Worm (Caenorhabditis elegans): ENCODE data around the gene grp-1.

Gene grp-1

DNA sequence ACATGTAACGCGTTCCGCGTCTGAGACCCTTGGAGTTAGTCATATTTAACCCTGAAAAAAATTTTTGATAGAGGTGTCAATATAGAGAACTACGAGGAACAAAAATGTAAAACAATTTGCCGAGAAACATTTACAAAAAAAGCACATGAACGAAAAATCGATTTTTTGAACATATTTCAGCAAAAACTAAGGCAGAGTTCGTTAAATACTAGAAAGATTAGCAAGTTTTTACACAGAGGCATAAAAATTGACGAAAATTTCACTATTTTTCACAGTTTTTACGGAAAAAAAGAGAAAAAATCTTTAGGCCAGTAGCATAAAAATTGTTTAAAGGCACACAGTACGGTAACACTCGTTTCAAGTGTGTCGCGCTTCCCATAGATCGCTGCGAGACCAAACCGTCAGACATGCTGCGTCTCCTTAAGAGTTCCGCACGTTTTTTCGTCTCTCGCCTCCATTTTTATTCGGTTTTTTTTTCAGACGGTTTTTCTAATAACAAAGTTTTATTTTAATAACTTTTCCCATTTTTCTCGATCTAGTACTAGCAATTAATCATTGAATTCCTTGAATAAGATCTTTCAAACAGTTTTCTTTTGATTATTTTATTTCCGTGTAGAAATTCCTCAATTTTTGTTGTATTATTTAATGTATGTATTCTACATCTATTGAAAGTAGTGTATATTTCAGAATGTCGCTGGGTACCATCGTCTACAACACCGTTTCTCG lies 44.8 kb downstream of the grp-1 start, which contains the start of the genes rpl-21 and C14B9.10 (continued):
- TF ChIP-seq lin-29 (GFP tag; IDR thresholded peaks at IDR 0.05) (no peak), daf-16 (GFP tag; optimal IDR thresholded peaks at IDR 0.05) (no peak), daf-16 (tag; optimal IDR thresholded peaks at IDR 0.05) (peak; percentile 44), nhr-111 (GFP tag; optimal IDR thresholded peaks at IDR 0.05) (no peak), duxl-1 (tag; optimal IDR thresholded peaks at IDR 0.05; ENCODE audit: poor library complexity) (peak; percentile 1), vab-7 (GFP tag; IDR thresholded peaks at IDR 0.05) (no peak), ceh-44 (GFP tag; IDR thresholded peaks at IDR 0.05) (no peak), lin-15B (tag; optimal IDR thresholded peaks at IDR 0.05) (no peak), daf-19 (GFP tag; conservative IDR thresholded peaks at IDR 0.05) (no peak), fkh-10 (GFP tag; optimal IDR thresholded peaks at IDR 0.05) (no peak), Y48G9A.11 (GFP tag; IDR thresholded peaks at IDR 0.05) (peak; percentile 61; the same call in 1 of the 2 replicates), pqm-1 (tag; optimal IDR thresholded peaks at IDR 0.05) (no peak), ceh-32 (tag; optimal IDR thresholded peaks at IDR 0.05; ENCODE audit: poor library complexity) (no peak), snpc-4 (tag; optimal IDR thresholded peaks at IDR 0.05) (no peak)

DNA sequence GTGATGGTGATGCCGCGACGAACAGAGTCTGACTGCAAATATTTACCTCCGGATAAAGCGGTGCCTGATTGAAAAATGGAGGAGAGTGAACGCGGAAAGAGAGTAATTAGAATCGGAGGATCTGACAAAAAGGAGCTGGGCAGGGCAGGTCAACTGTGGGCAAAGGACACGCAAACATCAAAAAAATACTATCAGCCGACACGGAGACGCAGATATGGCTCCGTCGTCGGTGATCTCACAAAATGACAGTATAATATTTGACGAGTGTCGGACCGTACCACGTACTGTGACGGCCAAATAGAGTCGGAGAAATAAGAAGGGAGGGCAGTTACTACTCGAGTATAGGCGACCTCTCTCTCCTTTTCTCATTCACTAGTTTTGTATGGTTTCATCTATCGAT lies 47.0 kb downstream of the grp-1 start:
- TF ChIP-seq unc-62 (GFP tag; optimal IDR thresholded peaks at IDR 0.05 in 1 of 2), result peak in 1 of 2 experiments; percentile 41
- TF ChIP-seq unc-62 (tag; optimal IDR thresholded peaks at IDR 0.05), result no peak
- TF ChIP-seq Y5F2A.4 (GFP tag; optimal IDR thresholded peaks at IDR 0.05), result no peak
- 0 out of 2 replicates have a peak, but pooled peaks have one; percentile 16 for TF ChIP-seq egl-43 (GFP tag; IDR thresholded peaks at IDR 0.05)
- TF ChIP-seq mes-2 (tag; optimal IDR thresholded peaks at IDR 0.05; ENCODE audit: poor library complexity, severe bottlenecking), result peak; percentile 6

DNA sequence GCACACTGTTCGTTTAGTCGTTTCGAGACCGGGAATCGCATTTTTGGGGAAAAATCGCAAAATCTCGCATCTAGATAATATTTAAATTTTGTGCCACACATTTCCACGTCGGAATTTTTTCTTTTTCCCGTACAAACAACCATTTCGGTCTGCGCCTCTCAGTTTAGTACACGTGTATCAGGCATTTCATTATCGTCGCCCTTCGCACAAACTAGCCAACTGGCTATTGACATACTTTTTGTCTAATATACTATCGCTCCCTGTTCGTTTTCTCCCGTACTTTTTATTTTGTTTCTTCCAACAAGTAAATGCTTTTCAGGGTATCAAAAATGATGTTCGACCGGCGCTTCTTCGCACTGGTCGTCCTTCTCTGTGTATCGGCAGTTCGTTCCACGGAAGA lies 47.8 kb downstream of the grp-1 start, which contains the start of gene C14B9.2:
Gene C14B9.2 (plus strand): TSS at position 320 of the 400 bp plus-strand sequence.
- TF ChIP-seq daf-16 (GFP tag; optimal IDR thresholded peaks at IDR 0.05) (no peak), daf-16 (tag; optimal IDR thresholded peaks at IDR 0.05) (peak; percentile 78), Y48G9A.11 (GFP tag; IDR thresholded peaks at IDR 0.05) (no peak), mxl-3 (GFP tag; optimal IDR thresholded peaks at IDR 0.05) (peak; percentile 75), zfp-3 (GFP tag; conservative IDR thresholded peaks at IDR 0.05) (no peak), lsy-2 (tag; optimal IDR thresholded peaks at IDR 0.05) (peak in 1 of 2 experiments; percentile 16), nhr-28 (tag; optimal IDR thresholded peaks at IDR 0.05) (peak; percentile 54), snpc-4 (tag; optimal IDR thresholded peaks at IDR 0.05) (no peak)

DNA sequence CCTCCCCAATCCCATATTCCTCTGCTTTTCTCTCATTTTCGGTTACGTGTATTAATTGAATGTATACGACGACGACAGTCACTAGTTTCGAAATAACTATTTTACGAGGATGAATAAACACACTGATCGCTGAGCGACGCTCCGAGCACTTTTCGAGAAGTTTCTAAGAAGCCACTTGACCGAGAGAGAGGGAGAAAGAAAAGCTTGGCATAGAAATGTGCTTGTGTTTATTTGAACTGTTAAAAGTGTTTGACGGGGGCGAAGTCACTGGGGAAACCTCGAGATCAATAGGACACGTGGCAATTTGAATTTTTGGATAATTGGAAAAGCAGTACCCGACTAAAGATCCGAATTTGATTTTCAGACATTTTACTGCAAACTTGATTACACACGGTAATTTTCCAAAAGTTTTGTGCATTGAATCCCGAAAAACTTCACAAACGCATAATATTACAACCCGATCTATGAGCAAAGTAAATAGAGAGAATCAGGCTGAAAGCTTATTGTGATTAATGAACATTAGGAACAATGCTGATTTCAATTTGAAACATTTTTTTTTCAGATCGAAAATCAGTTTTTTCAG lies 51.1 kb downstream of the grp-1 start:
- TF ChIP-seq nhr-48 (tag; optimal IDR thresholded peaks at IDR 0.05) (no peak), mes-2 (tag; optimal IDR thresholded peaks at IDR 0.05; ENCODE audit: poor library complexity, severe bottlenecking) (no peak), aha-1 (tag) (peak; percentile 89), tag-97 (GFP tag; IDR thresholded peaks at IDR 0.05) (no peak), daf-16 (GFP tag; optimal IDR thresholded peaks at IDR 0.05) (no peak), daf-16 (tag; optimal IDR thresholded peaks at IDR 0.05) (peak; percentile 40), nhr-6 (tag; optimal IDR thresholded peaks at IDR 0.05) (no peak), unc-62 (GFP tag; optimal IDR thresholded peaks at IDR 0.05 in 1 of 2) (peak in 1 of 2 experiments; percentile 86), unc-62 (tag; optimal IDR thresholded peaks at IDR 0.05) (no peak), ztf-11 (tag; optimal IDR thresholded peaks at IDR 0.05) (no peak), hlh-30 (tag; optimal IDR thresholded peaks at IDR 0.05; ENCODE audit: insufficient read depth) (peak; percentile 14), pha-4 (GFP tag; IDR thresholded peaks at IDR 0.05) (peak; percentile 51; the same call in 1 of the 2 replicates), pha-4 (tag; optimal IDR thresholded peaks at IDR 0.05) (peak; percentile 78), lsy-2 (tag; optimal IDR thresholded peaks at IDR 0.05) (peak in 1 of 2 experiments; percentile 12), dmd-6 (GFP tag; IDR thresholded peaks at IDR 0.05) (no peak), dve-1 (tag; optimal IDR thresholded peaks at IDR 0.05; ENCODE audit: insufficient read depth) (peak; percentile 43), lin-29 (GFP tag; IDR thresholded peaks at IDR 0.05) (no peak), ama-1 (optimal IDR thresholded peaks at IDR 0.05) (peak; percentile 51), nhr-102 (tag; optimal IDR thresholded peaks at IDR 0.05) (peak; percentile 4)

All from whole organism, L4 larva.